Worm (Caenorhabditis elegans) whole organism, L4 larva: ENCODE measurements around the gene T13H5.1.
A peak's percentile ranks its signal among the peaks of the same experiment; 100 is the strongest.

Experiments used
- F44E2.7 ChIP-seq: fragments of 200-800 bp; sonication (Bioruptor generic); IDR thresholded peaks from 2 replicates; pipeline ENCODE4 v2.1.2; 2022; ENCODE audit warnings: missing genetic modification characterization, missing compliant biosample characterization
- T26A8.4 ChIP-seq: fragments of 200-800 bp; sonication (Bioruptor generic); IDR thresholded peaks from 2 replicates; pipeline ENCODE4 v1.3.6; 2022; ENCODE audit warnings: missing genetic modification characterization, missing compliant biosample characterization
- Y48G9A.11 ChIP-seq: fragments of 200-800 bp; sonication (Bioruptor generic); IDR thresholded peaks from 2 replicates; pipeline ENCODE4 v1.3.6; 2022; ENCODE audit warnings: missing genetic modification reagents, missing genetic modification characterization, missing compliant biosample characterization
- Y75B8A.6 ChIP-seq: fragments of 200-800 bp; sonication (Bioruptor generic); IDR thresholded peaks from 2 replicates; pipeline ENCODE4 v1.3.6; 2022; ENCODE audit warnings: missing genetic modification reagents, missing genetic modification characterization, missing compliant biosample characterization
- arid-1 ChIP-seq: fragments of 200-800 bp; sonication (Bioruptor generic); conservative IDR thresholded peaks from 2 replicates; pipeline ENCODE4 v1.3.6; 2022; ENCODE audit warnings: missing genetic modification reagents, missing genetic modification characterization, missing compliant biosample characterization
- ceh-44 ChIP-seq: fragments of 200-800 bp; sonication (Bioruptor generic); IDR thresholded peaks from 2 replicates; pipeline ENCODE4 v1.3.6; 2022; ENCODE audit warnings: missing genetic modification reagents, missing genetic modification characterization, missing compliant biosample characterization
- daf-16 ChIP-seq, 3 experiments: sonication (generic microtip); optimal IDR thresholded peaks; 2 replicates each; lab custom pipeline; 2016 to 2017; ENCODE audit warnings: missing genetic modification characterization in 3 of 3, missing genetic modification reagents in 3 of 3, mild to moderate bottlenecking in 2 of 3, missing compliant biosample characterization in 2 of 3, missing biosample characterization in 1 of 3, moderate library complexity in 1 of 3
- daf-8 ChIP-seq: fragments of 200-800 bp; sonication (Bioruptor generic); IDR thresholded peaks from 2 replicates; pipeline ENCODE4 v1.3.6; 2022; ENCODE audit warnings: missing genetic modification characterization, missing compliant biosample characterization
- dmd-6 ChIP-seq: fragments of 200-800 bp; sonication (Bioruptor generic); IDR thresholded peaks from 2 replicates; pipeline ENCODE4 v1.3.6; 2022; ENCODE audit warnings: missing genetic modification reagents, missing genetic modification characterization, missing compliant biosample characterization
- duxl-1 ChIP-seq: sonication (generic microtip); optimal IDR thresholded peaks from 2 replicates; lab custom pipeline; 2016; ENCODE audit warnings: mild to moderate bottlenecking, missing genetic modification characterization, moderate library complexity, missing compliant biosample characterization; ENCODE audit not compliant: poor library complexity
- egl-43 ChIP-seq: fragments of 200-800 bp; sonication (Bioruptor generic); IDR thresholded peaks from 2 replicates; pipeline ENCODE4 v1.3.6; 2022; ENCODE audit warnings: missing genetic modification reagents, missing genetic modification characterization, missing compliant biosample characterization
- hif-1 ChIP-seq, 2 experiments: sonication (generic microtip); optimal IDR thresholded peaks; 2 replicates each; lab custom pipeline; 2016 to 2017; ENCODE audit warnings: missing compliant biosample characterization in 2 of 2, missing genetic modification characterization in 2 of 2, missing genetic modification reagents in 2 of 2, missing genotype in 2 of 2, mild to moderate bottlenecking in 1 of 2
- hlh-11 ChIP-seq: fragments of 200-800 bp; sonication (Bioruptor generic); optimal IDR thresholded peaks from 2 replicates; lab custom pipeline; 2018; ENCODE audit warnings: mild to moderate bottlenecking, missing genetic modification characterization, missing compliant biosample characterization
- hmg-1.1 ChIP-seq: fragments of 200-800 bp; sonication (Bioruptor generic); IDR thresholded peaks from 2 replicates; pipeline ENCODE4 v1.3.6; 2022; ENCODE audit warnings: missing genetic modification reagents, missing genetic modification characterization, missing compliant biosample characterization
- lim-7 ChIP-seq: fragments of 200-800 bp; sonication (Bioruptor generic); IDR thresholded peaks from 2 replicates; pipeline ENCODE4 v1.3.6; 2022; ENCODE audit warnings: missing genetic modification characterization, missing compliant biosample characterization
- lin-15B ChIP-seq: fragments of 150-350 bp; sonication (generic microtip); optimal IDR thresholded peaks from 3 replicates; lab custom pipeline; 2014; ENCODE audit warnings: missing biosample characterization, missing genetic modification characterization
- lin-38 ChIP-seq: fragments of 200-800 bp; sonication (Bioruptor generic); IDR thresholded peaks from 2 replicates; pipeline ENCODE4 v1.3.6; 2022; ENCODE audit warnings: missing genetic modification reagents, missing genetic modification characterization, missing compliant biosample characterization
- lir-3 ChIP-seq: sonication (generic microtip); optimal IDR thresholded peaks from 2 replicates; lab custom pipeline; 2016; ENCODE audit warnings: mild to moderate bottlenecking, missing genetic modification characterization, missing compliant biosample characterization
- madf-5 ChIP-seq, 2 experiments: fragments of 200-800 bp; sonication (Bioruptor generic); IDR thresholded peaks; 2 replicates each; pipeline ENCODE4 v1.3.6; 2022; ENCODE audit warnings: missing compliant biosample characterization in 2 of 2, missing genetic modification characterization in 2 of 2
- mdl-1 ChIP-seq, 2 experiments: fragments of 150-350 bp in 1 of 2; sonication (generic microtip) in 1 of 2; optimal IDR thresholded peaks; 2 replicates each; lab custom pipeline; 2014 to 2017; ENCODE audit warnings: missing biosample characterization in 2 of 2, missing genetic modification characterization in 2 of 2
- mxl-2 ChIP-seq: fragments of 200-800 bp; sonication (Bioruptor generic); conservative IDR thresholded peaks from 2 replicates; pipeline ENCODE4 v1.3.6; 2022; ENCODE audit warnings: missing genetic modification reagents, missing genetic modification characterization, missing compliant biosample characterization
- mxl-3 ChIP-seq: fragments of 200-800 bp; sonication (Bioruptor generic); optimal IDR thresholded peaks from 2 replicates; lab custom pipeline; 2018; ENCODE audit warnings: mild to moderate bottlenecking, missing genetic modification characterization, missing compliant biosample characterization
- nhr-102 ChIP-seq: sonication (generic microtip); optimal IDR thresholded peaks from 2 replicates; lab custom pipeline; 2016; ENCODE audit warnings: mild to moderate bottlenecking, missing genetic modification characterization, moderate library complexity, missing compliant biosample characterization
- nhr-237 ChIP-seq: sonication (generic microtip); optimal IDR thresholded peaks from 2 replicates; lab custom pipeline; 2017; ENCODE audit warnings: missing biosample characterization, missing genetic modification characterization
- nhr-28 ChIP-seq: fragments of 150-350 bp; optimal IDR thresholded peaks from 2 replicates; lab custom pipeline; 2014; ENCODE audit warnings: missing biosample characterization, missing genetic modification characterization
- nhr-41 ChIP-seq: fragments of 200-800 bp; sonication (Bioruptor generic); IDR thresholded peaks from 2 replicates; pipeline ENCODE4 v1.3.6; 2022; ENCODE audit warnings: missing genetic modification reagents, missing genetic modification characterization, missing compliant biosample characterization
- nhr-76 ChIP-seq: fragments of 150-350 bp; optimal IDR thresholded peaks from 2 replicates; lab custom pipeline; 2014; ENCODE audit warnings: missing biosample characterization, missing genetic modification characterization
- nhr-77 ChIP-seq: fragments of 150-350 bp; optimal IDR thresholded peaks from 2 replicates; lab custom pipeline; 2014; ENCODE audit warnings: missing biosample characterization, missing genetic modification characterization
- pha-4 ChIP-seq, 2 experiments: fragments of 150-350 bp in 1 of 2; fragments of 200-800 bp in 1 of 2; sonication (Bioruptor generic) in 1 of 2; IDR thresholded peaks in 1 of 2; optimal IDR thresholded peaks in 1 of 2; 2 replicates each; pipeline versions ENCODE4 v1.3.6 to Lab custom; 2014 to 2022; ENCODE audit warnings: missing genetic modification characterization in 2 of 2, missing genetic modification reagents in 2 of 2, missing biosample characterization in 1 of 2, missing compliant biosample characterization in 1 of 2
- pqm-1 ChIP-seq: sonication (generic microtip); optimal IDR thresholded peaks from 2 replicates; lab custom pipeline; 2017; ENCODE audit warnings: missing biosample characterization, missing genetic modification characterization
- rbr-2 ChIP-seq: sonication (generic microtip); optimal IDR thresholded peaks from 2 replicates; lab custom pipeline; 2016; ENCODE audit warnings: missing genotype, missing genetic modification characterization, missing compliant biosample characterization
- sdz-12 ChIP-seq: fragments of 200-800 bp; sonication (Bioruptor generic); optimal IDR thresholded peaks from 2 replicates; lab custom pipeline; 2018; ENCODE audit warnings: mild to moderate bottlenecking, missing genetic modification characterization, missing compliant biosample characterization
- snpc-4 ChIP-seq: fragments of 150-350 bp; optimal IDR thresholded peaks from 2 replicates; lab custom pipeline; 2014; ENCODE audit warnings: missing biosample characterization, missing genetic modification characterization
- spr-1 ChIP-seq: sonication (generic microtip); optimal IDR thresholded peaks from 2 replicates; lab custom pipeline; 2016; ENCODE audit warnings: mild to moderate bottlenecking, missing genetic modification characterization, missing compliant biosample characterization
- spr-3 ChIP-seq: fragments of 200-800 bp; sonication (Bioruptor generic); optimal IDR thresholded peaks from 2 replicates; lab custom pipeline; 2018; ENCODE audit warnings: mild to moderate bottlenecking, missing genetic modification characterization, missing compliant biosample characterization
- tag-97 ChIP-seq: fragments of 200-800 bp; sonication (Bioruptor generic); IDR thresholded peaks from 2 replicates; pipeline ENCODE4 v1.3.6; 2022; ENCODE audit warnings: missing genetic modification characterization, missing compliant biosample characterization
- tra-1 ChIP-seq: fragments of 200-800 bp; sonication (Bioruptor generic); IDR thresholded peaks from 2 replicates; pipeline ENCODE4 v1.3.6; 2022; ENCODE audit warnings: missing genetic modification reagents, missing genetic modification characterization, missing compliant biosample characterization
- vab-7 ChIP-seq: fragments of 200-800 bp; sonication (Bioruptor generic); IDR thresholded peaks from 2 replicates; pipeline ENCODE4 v1.3.6; 2022; ENCODE audit warnings: missing genetic modification reagents, missing genetic modification characterization, missing compliant biosample characterization
- zfp-2 ChIP-seq: sonication (generic microtip); optimal IDR thresholded peaks from 2 replicates; lab custom pipeline; 2016; ENCODE audit warnings: mild to moderate bottlenecking, missing genetic modification characterization, missing compliant biosample characterization
- zfp-3 ChIP-seq: fragments of 200-800 bp; sonication (Bioruptor generic); conservative IDR thresholded peaks from 2 replicates; pipeline ENCODE4 v1.3.6; 2022; ENCODE audit warnings: missing genetic modification reagents, missing genetic modification characterization, missing compliant biosample characterization

T13H5.1 gene

DNA sequence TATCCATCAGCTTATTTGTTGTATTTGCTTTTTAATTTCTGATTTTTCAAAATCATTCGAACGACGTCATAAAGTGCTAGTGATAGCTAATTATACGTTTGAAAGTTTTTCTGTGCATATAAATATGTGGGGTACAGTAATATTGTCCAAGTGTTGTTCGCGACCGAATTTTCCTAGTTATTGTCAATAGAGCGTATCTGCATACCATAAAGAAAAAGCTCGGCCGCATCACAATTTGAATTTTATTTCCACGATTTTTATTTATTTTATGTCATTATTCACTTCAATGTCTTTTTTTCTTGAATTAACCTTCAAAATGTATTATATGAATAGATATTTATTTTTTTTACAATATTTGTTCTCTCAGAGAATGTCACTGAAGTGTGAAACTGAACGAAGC lies 7.9 kb upstream of the T13H5.1 start, which contains the start of gene rnh-2 (continued):
- TF ChIP-seq lim-7 (GFP tag; lab: Robert Waterston, UW) (no peak), lin-15B (peak; percentile 24), nhr-102 (tag; lab: Kevin White, UChicago) (peak; percentile 59), F44E2.7 (GFP tag; lab: Robert Waterston, UW) (no peak), ceh-44 (GFP tag; lab: Robert Waterston, UW) (0 out of 2 replicates have a peak, but pooled peaks have one; percentile 57), daf-16 (GFP tag; optimal IDR thresholded peaks at IDR 0.05; lab: Kevin White, UChicago) (no peak), daf-16 (tag; optimal IDR thresholded peaks at IDR 0.05; lab: Kevin White, UChicago) (peak; percentile 50), nhr-41 (GFP tag; lab: Robert Waterston, UW) (no peak), nhr-237 (no peak), madf-5 (GFP tag; IDR thresholded peaks at IDR 0.05; lab: Robert Waterston, UW) (no peak)

DNA sequence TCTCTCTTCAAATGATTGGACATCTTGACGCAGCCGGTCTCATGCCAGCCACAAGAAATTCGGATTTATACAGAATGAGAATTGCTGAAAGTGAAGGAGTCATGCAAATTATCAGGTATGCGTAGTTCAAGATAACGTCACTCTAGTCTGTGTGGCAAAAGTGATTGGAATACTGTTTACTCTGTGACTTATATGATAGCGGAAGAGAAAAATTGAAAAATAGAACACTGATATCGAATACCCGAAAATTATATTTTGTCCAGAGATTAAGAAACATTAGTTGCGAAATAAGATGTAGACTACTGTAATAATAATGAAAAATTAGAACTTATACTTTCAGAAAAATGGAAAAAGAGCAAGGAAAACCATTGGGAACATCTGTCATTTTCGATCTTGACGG lies 6.7 kb upstream of the T13H5.1 start:
- no peak for TF ChIP-seq pha-4 (GFP tag; IDR thresholded peaks at IDR 0.05; lab: Robert Waterston, UW)
- no peak for TF ChIP-seq pha-4 (tag; optimal IDR thresholded peaks at IDR 0.05; lab: Kevin White, UChicago)
- peak; percentile 55; the same call in 1 of the 2 replicates for TF ChIP-seq dmd-6 (GFP tag; lab: Robert Waterston, UW)
- no peak for TF ChIP-seq tag-97 (GFP tag; lab: Robert Waterston, UW)
- no peak for TF ChIP-seq spr-3
- no peak for TF ChIP-seq nhr-41 (GFP tag; lab: Robert Waterston, UW)
- TF ChIP-seq nhr-28 (tag; lab: Kevin White, UChicago), result peak; percentile 95
- no peak for TF ChIP-seq zfp-2 (tag; lab: Kevin White, UChicago)
- TF ChIP-seq zfp-3 (GFP tag; lab: Robert Waterston, UW), result no peak
- no peak for TF ChIP-seq spr-1
- no peak for TF ChIP-seq snpc-4
- TF ChIP-seq vab-7, result no peak
- TF ChIP-seq lir-3 (tag; lab: Kevin White, UChicago), result no peak
- TF ChIP-seq daf-16 (GFP tag; optimal IDR thresholded peaks at IDR 0.05; lab: Kevin White, UChicago), result no peak
- TF ChIP-seq daf-16 (tag; optimal IDR thresholded peaks at IDR 0.05; lab: Kevin White, UChicago), result peak; percentile 78
- TF ChIP-seq daf-8 (GFP tag; lab: Robert Waterston, UW), result no peak
- no peak for TF ChIP-seq hif-1 (tag; optimal IDR thresholded peaks at IDR 0.05; lab: Kevin White, UChicago)
- TF ChIP-seq arid-1 (GFP tag; lab: Robert Waterston, UW), result no peak
- peak; percentile 41 for TF ChIP-seq hlh-11 (tag; lab: Kevin White, UChicago)
- TF ChIP-seq mxl-3 (GFP tag; lab: Kevin White, UChicago), result no peak
- no peak for TF ChIP-seq mxl-2 (GFP tag; lab: Robert Waterston, UW)
- no peak for TF ChIP-seq egl-43 (GFP tag; lab: Robert Waterston, UW)
- no peak for TF ChIP-seq nhr-76
- peak; percentile 83 for TF ChIP-seq nhr-77 (tag; lab: Kevin White, UChicago)
- TF ChIP-seq pqm-1, result peak; percentile 81
- no peak for TF ChIP-seq F44E2.7 (GFP tag; lab: Robert Waterston, UW)
- TF ChIP-seq Y75B8A.6 (GFP tag; lab: Robert Waterston, UW), result no peak
- TF ChIP-seq rbr-2, result no peak
- no peak for TF ChIP-seq sdz-12 (GFP tag; lab: Kevin White, UChicago)
- TF ChIP-seq mdl-1 (tag; optimal IDR thresholded peaks at IDR 0.05; lab: Kevin White, UChicago), result no peak
- no peak for TF ChIP-seq duxl-1 (tag; lab: Kevin White, UChicago)
- TF ChIP-seq lin-38 (GFP tag; lab: Robert Waterston, UW), result no peak
- TF ChIP-seq T26A8.4 (GFP tag; lab: Robert Waterston, UW), result no peak
- TF ChIP-seq Y48G9A.11 (GFP tag; lab: Robert Waterston, UW), result no peak
- no peak for TF ChIP-seq hmg-1.1
- TF ChIP-seq tra-1 (GFP tag; lab: Robert Waterston, UW), result 0 out of 2 replicates have a peak, but pooled peaks have one; percentile 30
- TF ChIP-seq, all 104 proteins: peak for 7
